Fruit fly (Drosophila melanogaster) whole organism, embryonic: ENCODE results near the gene RpS25.

Source experiments
- Asciz ChIP-seq: fragments of 200-800 bp; sonication (Bioruptor generic); optimal IDR thresholded peaks from 2 replicates; lab custom pipeline; 2017; ENCODE audit warnings: missing biosample characterization, mild to moderate bottlenecking, missing genetic modification characterization, missing genetic modification reagents
- B-H1 ChIP-seq: fragments of 200-800 bp; sonication (Bioruptor generic); IDR thresholded peaks from 3 replicates; pipeline ENCODE4 v1.3.6; 2022; ENCODE audit warnings: missing biosample characterization, missing genetic modification characterization
- Bgb ChIP-seq: fragments of 200-800 bp; sonication (Bioruptor generic); IDR thresholded peaks from 2 replicates; pipeline ENCODE4 v1.3.6; 2022; ENCODE audit warnings: missing biosample characterization, missing genetic modification characterization; ENCODE audit not compliant: partially characterized antibody
- CG10431 ChIP-seq: fragments of 200-800 bp; sonication (Bioruptor generic); optimal IDR thresholded peaks from 3 replicates; lab custom pipeline; 2018; ENCODE audit warnings: missing biosample characterization, mild to moderate bottlenecking, missing genetic modification characterization
- CG12219 ChIP-seq: fragments of 200-800 bp; sonication (Bioruptor generic); optimal IDR thresholded peaks from 3 replicates; lab custom pipeline; 2018; ENCODE audit warnings: missing biosample characterization, mild to moderate bottlenecking, missing genetic modification characterization
- CG12236 ChIP-seq: fragments of 200-800 bp; sonication (Bioruptor generic); optimal IDR thresholded peaks from 2 replicates; lab custom pipeline; 2016; ENCODE audit warnings: missing biosample characterization, missing genetic modification characterization
- CG15514 ChIP-seq: fragments of 200-800 bp; sonication (Bioruptor generic); optimal IDR thresholded peaks from 3 replicates; lab custom pipeline; 2017; ENCODE audit warnings: missing biosample characterization, missing genetic modification characterization, mild to moderate bottlenecking, moderate library complexity, missing genetic modification reagents
- CG1647 ChIP-seq: fragments of 200-800 bp; sonication (Bioruptor generic); optimal IDR thresholded peaks from 3 replicates; lab custom pipeline; 2016; ENCODE audit warnings: missing biosample characterization, missing genetic modification characterization
- CG17385 ChIP-seq: fragments of 200-800 bp; sonication (Bioruptor generic); optimal IDR thresholded peaks from 3 replicates; lab custom pipeline; 2018; ENCODE audit warnings: missing biosample characterization, mild to moderate bottlenecking, missing genetic modification characterization
- CG17612 ChIP-seq: fragments of 200-800 bp; sonication (Bioruptor generic); IDR thresholded peaks from 2 replicates; pipeline ENCODE4 v1.3.6; 2022; ENCODE audit warnings: missing biosample characterization, missing genetic modification characterization
- CG17802 ChIP-seq: fragments of 200-800 bp; sonication (Bioruptor generic); optimal IDR thresholded peaks from 2 replicates; lab custom pipeline; 2018; ENCODE audit warnings: missing biosample characterization, mild to moderate bottlenecking, missing genetic modification characterization, moderate library complexity
- CG18262 ChIP-seq: fragments of 200-800 bp; optimal IDR thresholded peaks from 3 replicates; lab custom pipeline; 2019; ENCODE audit warnings: missing biosample characterization, mild to moderate bottlenecking, missing genetic modification characterization, moderate library complexity
- CG18619 ChIP-seq: fragments of 200-800 bp; sonication (Bioruptor generic); optimal IDR thresholded peaks from 3 replicates; lab custom pipeline; 2017; ENCODE audit warnings: missing biosample characterization, mild to moderate bottlenecking, missing genetic modification characterization
- CG18764 ChIP-seq: fragments of 200-800 bp; sonication (Bioruptor generic); optimal IDR thresholded peaks from 3 replicates; lab custom pipeline; 2016; ENCODE audit warnings: missing biosample characterization, missing genetic modification characterization
- CG34224 ChIP-seq: fragments of 200-800 bp; sonication (Bioruptor generic); IDR thresholded peaks from 3 replicates; pipeline ENCODE4 v1.3.6; 2022; ENCODE audit warnings: missing biosample characterization, missing genetic modification characterization; ENCODE audit not compliant: partially characterized antibody
- CG4730 ChIP-seq: fragments of 200-800 bp; sonication (Bioruptor generic); IDR thresholded peaks from 2 replicates; pipeline ENCODE4 v1.3.6; 2022; ENCODE audit warnings: missing biosample characterization, missing genetic modification characterization
- CG6254 ChIP-seq: fragments of 200-800 bp; sonication (Bioruptor generic); optimal IDR thresholded peaks from 3 replicates; lab custom pipeline; 2017; ENCODE audit warnings: mild to moderate bottlenecking, missing biosample characterization, missing genetic modification reagents, missing genetic modification characterization
- CG6791 ChIP-seq: fragments of 200-800 bp; sonication (Bioruptor generic); IDR thresholded peaks from 3 replicates; pipeline ENCODE4 v1.3.6; 2022; ENCODE audit warnings: missing biosample characterization, missing genetic modification characterization; ENCODE audit not compliant: partially characterized antibody
- CG7987 ChIP-seq: fragments of 200-800 bp; sonication (Bioruptor generic); optimal IDR thresholded peaks from 2 replicates; lab custom pipeline; 2018; ENCODE audit warnings: missing biosample characterization, mild to moderate bottlenecking, missing genetic modification characterization, moderate library complexity
- CG8359 ChIP-seq: fragments of 200-800 bp; sonication (Bioruptor generic); optimal IDR thresholded peaks from 2 replicates; lab custom pipeline; 2017; ENCODE audit warnings: missing biosample characterization, mild to moderate bottlenecking, missing genetic modification characterization, borderline replicate concordance
- CG9817 ChIP-seq: fragments of 200-800 bp; sonication (Bioruptor generic); optimal IDR thresholded peaks from 2 replicates; lab custom pipeline; 2018; ENCODE audit warnings: missing biosample characterization, mild to moderate bottlenecking, missing genetic modification characterization, moderate library complexity
- Dbx ChIP-seq: fragments of 200-800 bp; sonication (Bioruptor generic); IDR thresholded peaks from 3 replicates; pipeline ENCODE4 v1.3.6; 2022; ENCODE audit warnings: missing biosample characterization, missing genetic modification characterization
- Dll ChIP-seq: fragments of 200-800 bp; sonication (Bioruptor generic); IDR thresholded peaks from 4 replicates; pipeline ENCODE4 v1.3.6; 2022; ENCODE audit warnings: missing biosample characterization, missing genetic modification characterization; ENCODE audit not compliant: partially characterized antibody
- Hr51 ChIP-seq, 2 experiments: fragments of 200-800 bp; sonication (Bioruptor generic); optimal IDR thresholded peaks; 2 replicates in 1 of 2; 3 replicates in 1 of 2; lab custom pipeline; 2016 to 2018; ENCODE audit warnings: missing biosample characterization in 2 of 2, missing genetic modification characterization in 2 of 2, mild to moderate bottlenecking in 1 of 2, moderate library complexity in 1 of 2
- Jarid2 ChIP-seq: fragments of 200-800 bp; sonication (Bioruptor generic); optimal IDR thresholded peaks from 3 replicates; lab custom pipeline; 2017; ENCODE audit warnings: mild to moderate bottlenecking, missing biosample characterization, missing genetic modification reagents, missing genetic modification characterization
- Oaz ChIP-seq: fragments of 200-800 bp; sonication (Bioruptor generic); IDR thresholded peaks from 2 replicates; pipeline ENCODE4 v1.3.6; 2022; ENCODE audit warnings: missing biosample characterization, missing genetic modification characterization
- Poxn ChIP-seq: fragments of 200-800 bp; sonication (Bioruptor generic); IDR thresholded peaks from 2 replicates; pipeline ENCODE4 v1.3.6; 2022; ENCODE audit warnings: missing biosample characterization, missing genetic modification characterization
- Rx ChIP-seq: fragments of 200-800 bp; sonication (Bioruptor generic); IDR thresholded peaks from 2 replicates; pipeline ENCODE4 v1.3.6; 2022; ENCODE audit warnings: missing biosample characterization, missing genetic modification characterization
- Sin3A ChIP-seq: fragments of >200 bp; optimal IDR thresholded peaks from 2 replicates; lab custom pipeline; 2018
- Six4 ChIP-seq: fragments of 200-800 bp; sonication (Bioruptor generic); optimal IDR thresholded peaks from 2 replicates; lab custom pipeline; 2016; ENCODE audit warnings: missing biosample characterization, missing genetic modification characterization
- TFAM ChIP-seq: fragments of 200-800 bp; sonication (Bioruptor generic); optimal IDR thresholded peaks from 2 replicates; lab custom pipeline; 2017; ENCODE audit warnings: missing biosample characterization, missing genetic modification characterization, inconsistent platforms
- Trl ChIP-seq, 3 experiments: fragments of >200 bp in 2 of 3; fragments of 200-800 bp in 1 of 3; sonication (Bioruptor generic) in 1 of 3; optimal IDR thresholded peaks; 2 replicates in 1 of 3; 3 replicates in 2 of 3; lab custom pipeline; 2016 to 2017; ENCODE audit warnings: missing biosample characterization in 1 of 3, missing genetic modification characterization in 1 of 3
- Vsx1 ChIP-seq: fragments of 200-800 bp; sonication (Bioruptor generic); optimal IDR thresholded peaks from 2 replicates; lab custom pipeline; 2017; ENCODE audit warnings: missing biosample characterization, mild to moderate bottlenecking, missing genetic modification characterization, missing genetic modification reagents
- YL-1 ChIP-seq: fragments of 200-800 bp; sonication (Bioruptor generic); optimal IDR thresholded peaks from 3 replicates; lab custom pipeline; 2017; ENCODE audit warnings: missing biosample characterization, mild to moderate bottlenecking, missing genetic modification characterization
- ab ChIP-seq: fragments of 200-800 bp; sonication (Bioruptor generic); optimal IDR thresholded peaks from 2 replicates; lab custom pipeline; 2016; ENCODE audit warnings: missing biosample characterization, missing genetic modification characterization
- caup ChIP-seq: fragments of 200-800 bp; sonication (Bioruptor generic); optimal IDR thresholded peaks from 3 replicates; lab custom pipeline; 2017; ENCODE audit warnings: missing biosample characterization, mild to moderate bottlenecking, missing genetic modification characterization, moderate library complexity; ENCODE audit not compliant: severe bottlenecking
- gce ChIP-seq: fragments of 200-800 bp; sonication (Bioruptor generic); IDR thresholded peaks from 3 replicates; pipeline ENCODE4 v1.3.6; 2022; ENCODE audit warnings: missing biosample characterization, missing genetic modification characterization
- gsb ChIP-seq: fragments of 200-800 bp; sonication (Bioruptor generic); IDR thresholded peaks from 2 replicates; pipeline ENCODE4 v1.3.6; 2022; ENCODE audit warnings: missing biosample characterization, missing genetic modification characterization
- nmo ChIP-seq: fragments of 200-800 bp; sonication (Bioruptor generic); optimal IDR thresholded peaks from 2 replicates; lab custom pipeline; 2018; ENCODE audit warnings: missing biosample characterization, mild to moderate bottlenecking, missing genetic modification characterization, moderate library complexity
- nom ChIP-seq: fragments of 200-800 bp; sonication (Bioruptor generic); optimal IDR thresholded peaks from 2 replicates; lab custom pipeline; 2017; ENCODE audit warnings: missing biosample characterization, missing genetic modification characterization, mild to moderate bottlenecking, moderate library complexity, missing genetic modification reagents
- onecut ChIP-seq: fragments of 200-800 bp; sonication (Bioruptor generic); IDR thresholded peaks from 2 replicates; pipeline ENCODE4 v1.3.6; 2022; ENCODE audit warnings: missing biosample characterization, missing genetic modification characterization
- psq ChIP-seq: fragments of 200-800 bp; sonication (Bioruptor generic); optimal IDR thresholded peaks from 2 replicates; lab custom pipeline; 2017; ENCODE audit warnings: missing biosample characterization, missing genetic modification characterization
- run ChIP-seq: fragments of 200-800 bp; sonication (Bioruptor generic); optimal IDR thresholded peaks from 3 replicates; lab custom pipeline; 2018; ENCODE audit warnings: missing biosample characterization, mild to moderate bottlenecking, missing genetic modification characterization
- salm ChIP-seq: fragments of 200-800 bp; sonication (Bioruptor generic); optimal IDR thresholded peaks from 2 replicates; lab custom pipeline; 2018; ENCODE audit warnings: missing biosample characterization, mild to moderate bottlenecking, missing genetic modification characterization
- schlank ChIP-seq: fragments of 200-800 bp; sonication (Bioruptor generic); optimal IDR thresholded peaks from 2 replicates; lab custom pipeline; 2018; ENCODE audit warnings: missing biosample characterization, mild to moderate bottlenecking, missing genetic modification characterization
- shn ChIP-seq: fragments of 200-800 bp; sonication (Bioruptor generic); optimal IDR thresholded peaks from 3 replicates; lab custom pipeline; 2016; ENCODE audit warnings: missing biosample characterization, missing genetic modification characterization
- sima ChIP-seq: fragments of 200-800 bp; sonication (Bioruptor generic); optimal IDR thresholded peaks from 2 replicates; lab custom pipeline; 2016; ENCODE audit warnings: missing biosample characterization, missing genetic modification characterization
- slou ChIP-seq: fragments of 200-800 bp; sonication (Bioruptor generic); optimal IDR thresholded peaks from 3 replicates; lab custom pipeline; 2016; ENCODE audit warnings: missing biosample characterization, missing genetic modification characterization
- usp ChIP-seq: fragments of >200 bp; optimal IDR thresholded peaks from 2 replicates; lab custom pipeline; 2017; ENCODE audit warnings: missing biosample characterization, missing genetic modification characterization
- wor ChIP-seq: fragments of 200-800 bp; sonication (Bioruptor generic); IDR thresholded peaks from 2 replicates; pipeline ENCODE4 v1.3.6; 2022; ENCODE audit warnings: missing biosample characterization, missing genetic modification characterization

Gene RpS25

dm6 chr3R:11226496-11226895 is 10.4 kb upstream of the RpS25 start, which contains the start of gene CG17726 (continued):
- TF ChIP-seq CG18262, result peak; percentile 98
- TF ChIP-seq CG34224 (GFP tag; lab: Robert Waterston, UW), result no peak
- TF ChIP-seq Sin3A (lab: Kevin White, UChicago), result no peak
- TF ChIP-seq Hr51 (GFP tag; optimal IDR thresholded peaks at IDR 0.05; lab: Kevin White, UChicago), result peak; percentile 91 to 98
- no peak for TF ChIP-seq Vsx1 (GFP tag; lab: Kevin White, UChicago)
- peak; percentile 92 for TF ChIP-seq CG6254 (GFP tag; lab: Kevin White, UChicago)
- TF ChIP-seq CG15514 (GFP tag; lab: Kevin White, UChicago), result peak; percentile 86
- peak; percentile 96 for TF ChIP-seq run (tag; lab: Kevin White, UChicago)
- TF ChIP-seq CG17802, result peak; percentile 69
- peak; percentile 95 for TF ChIP-seq Rx
- peak; percentile 66 for TF ChIP-seq sima (GFP tag; lab: Kevin White, UChicago)
- peak; percentile 89 for TF ChIP-seq gsb (GFP tag; lab: Robert Waterston, UW)
- TF ChIP-seq CG12236 (GFP tag; lab: Kevin White, UChicago), result peak; percentile 91
- no peak for TF ChIP-seq Bgb (GFP tag; lab: Robert Waterston, UW)
- TF ChIP-seq B-H1 (GFP tag; lab: Robert Waterston, UW), result peak; percentile 97
- peak; percentile 93 for TF ChIP-seq nom
- peak; percentile 98 for TF ChIP-seq CG4730 (GFP tag; lab: Robert Waterston, UW)
- peak; percentile 97 for TF ChIP-seq Oaz
- TF ChIP-seq CG7987, result peak; percentile 65
- no peak for TF ChIP-seq Jarid2 (GFP tag; lab: Kevin White, UChicago)
- peak; percentile 98 for TF ChIP-seq Dbx (GFP tag; lab: Robert Waterston, UW)
- TF ChIP-seq shn, result peak; percentile 79
- TF ChIP-seq salm, result peak; percentile 97
- TF ChIP-seq CG17385 (GFP tag; lab: Kevin White, UChicago), result peak; percentile 96
- no peak for TF ChIP-seq Asciz (GFP tag; lab: Kevin White, UChicago)
- TF ChIP-seq Six4 (GFP tag; lab: Kevin White, UChicago), result peak; percentile 96
- TF ChIP-seq onecut (GFP tag; lab: Robert Waterston, UW), result peak; percentile 95
- no peak for TF ChIP-seq usp (GFP tag; lab: Kevin White, UChicago)
- peak; percentile 86 for TF ChIP-seq slou
- TF ChIP-seq gce (GFP tag; lab: Robert Waterston, UW), result peak; percentile 98
- TF ChIP-seq Poxn (GFP tag; lab: Robert Waterston, UW), result peak; percentile 90
- peak; percentile 99 for TF ChIP-seq nmo
- TF ChIP-seq CG17612 (GFP tag; lab: Robert Waterston, UW), result peak; percentile 96
- TF ChIP-seq CG12219, result peak; percentile 95
- TF ChIP-seq CG18619 (GFP tag; lab: Kevin White, UChicago), result peak; percentile 94
- TF ChIP-seq TFAM (GFP tag; lab: Kevin White, UChicago), result peak; percentile 90
- TF ChIP-seq CG10431, result peak; percentile 91
- TF ChIP-seq CG9817, result peak; percentile 96
- TF ChIP-seq ab (GFP tag; lab: Kevin White, UChicago), result peak; percentile 27
- peak; percentile 90 for TF ChIP-seq caup (GFP tag; lab: Kevin White, UChicago)
- peak; percentile 95 for TF ChIP-seq YL-1 (GFP tag; lab: Kevin White, UChicago)
- peak; percentile 83 for TF ChIP-seq CG8359
- peak; percentile 97 for TF ChIP-seq wor (GFP tag; lab: Robert Waterston, UW)
- peak; percentile 32; the same call in 1 of the 4 replicates for TF ChIP-seq Dll (GFP tag; lab: Robert Waterston, UW)
- no peak for TF ChIP-seq Trl (optimal IDR thresholded peaks at IDR 0.05; lab: Kevin White, UChicago)
- TF ChIP-seq Trl (GFP tag; optimal IDR thresholded peaks at IDR 0.05; lab: Kevin White, UChicago), result peak; percentile 88
- no peak for TF ChIP-seq CG6791 (GFP tag; lab: Robert Waterston, UW)
- TF ChIP-seq CG18764 (GFP tag; lab: Kevin White, UChicago), result peak; percentile 89
- TF ChIP-seq CG1647 (GFP tag; lab: Kevin White, UChicago), result peak; percentile 80
- TF ChIP-seq psq (GFP tag; lab: Kevin White, UChicago), result peak; percentile 88
- TF ChIP-seq schlank, result peak; percentile 88
